Fruit fly (Drosophila melanogaster) whole organism, embryonic: ENCODE measurements around the gene CG32225.

Experiments used
- Bdp1 ChIP-seq: fragments of 200-800 bp; sonication (Bioruptor generic); optimal IDR thresholded peaks from 3 replicates; lab custom pipeline; 2016; ENCODE audit warnings: missing biosample characterization, missing genetic modification characterization
- Bgb ChIP-seq: fragments of 200-800 bp; sonication (Bioruptor generic); IDR thresholded peaks from 2 replicates; pipeline ENCODE4 v1.3.6; 2022; ENCODE audit warnings: missing biosample characterization, missing genetic modification characterization; ENCODE audit not compliant: partially characterized antibody
- CG11504 ChIP-seq: fragments of 200-800 bp; sonication (Bioruptor generic); optimal IDR thresholded peaks from 3 replicates; lab custom pipeline; 2019; ENCODE audit warnings: missing biosample characterization, mild to moderate bottlenecking, missing genetic modification characterization, moderate library complexity
- CG14014 ChIP-seq: fragments of 200-800 bp; sonication (Bioruptor generic); IDR thresholded peaks from 2 replicates; pipeline ENCODE4 v1.3.6; 2022; ENCODE audit warnings: missing biosample characterization, missing genetic modification characterization
- CG14050 ChIP-seq: fragments of 200-800 bp; sonication (Bioruptor generic); IDR thresholded peaks from 3 replicates; pipeline ENCODE4 v1.3.6; 2022; ENCODE audit warnings: missing biosample characterization, missing genetic modification characterization
- CG14667 ChIP-seq: fragments of 200-800 bp; sonication (Bioruptor generic); IDR thresholded peaks from 2 replicates; pipeline ENCODE4 v1.3.6; 2022; ENCODE audit warnings: missing biosample characterization, missing genetic modification characterization
- CG14860 ChIP-seq: fragments of 200-800 bp; sonication (Bioruptor generic); IDR thresholded peaks from 3 replicates; pipeline ENCODE4 v1.3.6; 2022; ENCODE audit warnings: missing biosample characterization, missing genetic modification characterization; ENCODE audit not compliant: partially characterized antibody
- CG14965 ChIP-seq: fragments of 200-800 bp; sonication (Bioruptor generic); optimal IDR thresholded peaks from 2 replicates; lab custom pipeline; 2016; ENCODE audit warnings: missing biosample characterization, missing genetic modification characterization, borderline replicate concordance
- CG16815 ChIP-seq: fragments of 200-800 bp; sonication (Bioruptor generic); optimal IDR thresholded peaks from 3 replicates; lab custom pipeline; 2017; ENCODE audit warnings: missing biosample characterization, mild to moderate bottlenecking, missing genetic modification characterization
- CG18599 ChIP-seq: fragments of 200-800 bp; sonication (Bioruptor generic); optimal IDR thresholded peaks from 3 replicates; lab custom pipeline; 2017; ENCODE audit warnings: missing biosample characterization, missing genetic modification characterization, mild to moderate bottlenecking, moderate library complexity, missing genetic modification reagents
- CG2889 ChIP-seq: fragments of 200-800 bp; sonication (Bioruptor generic); IDR thresholded peaks from 3 replicates; pipeline ENCODE4 v1.3.6; 2022; ENCODE audit warnings: missing biosample characterization, missing genetic modification characterization
- CG34376 ChIP-seq: fragments of 200-800 bp; sonication (Bioruptor generic); optimal IDR thresholded peaks from 2 replicates; lab custom pipeline; 2018; ENCODE audit warnings: missing biosample characterization, mild to moderate bottlenecking, missing genetic modification characterization
- CG6683 ChIP-seq: fragments of 200-800 bp; sonication (Bioruptor generic); optimal IDR thresholded peaks from 2 replicates; lab custom pipeline; 2017; ENCODE audit warnings: missing biosample characterization, mild to moderate bottlenecking, missing genetic modification characterization, missing genetic modification reagents
- CG7357 ChIP-seq: fragments of 200-800 bp; sonication (Bioruptor generic); IDR thresholded peaks from 3 replicates; pipeline ENCODE4 v1.3.6; 2022; ENCODE audit warnings: missing biosample characterization, missing genetic modification characterization
- CG7556 ChIP-seq: fragments of 200-800 bp; sonication (Bioruptor generic); optimal IDR thresholded peaks from 2 replicates; lab custom pipeline; 2017; ENCODE audit warnings: missing biosample characterization, mild to moderate bottlenecking, missing genetic modification characterization
- CG8478 ChIP-seq: fragments of >200 bp; optimal IDR thresholded peaks from 2 replicates; lab custom pipeline; 2018
- CG9876 ChIP-seq: fragments of 200-800 bp; sonication (Bioruptor generic); optimal IDR thresholded peaks from 2 replicates; lab custom pipeline; 2016; ENCODE audit warnings: missing biosample characterization, missing genetic modification characterization
- Deaf1 ChIP-seq: fragments of 200-800 bp; optimal IDR thresholded peaks from 3 replicates; lab custom pipeline; 2019; ENCODE audit warnings: missing biosample characterization, mild to moderate bottlenecking, missing genetic modification characterization, moderate library complexity
- Dll ChIP-seq: fragments of 200-800 bp; sonication (Bioruptor generic); IDR thresholded peaks from 4 replicates; pipeline ENCODE4 v1.3.6; 2022; ENCODE audit warnings: missing biosample characterization, missing genetic modification characterization; ENCODE audit not compliant: partially characterized antibody
- Drgx ChIP-seq: fragments of 200-800 bp; sonication (Bioruptor generic); IDR thresholded peaks from 2 replicates; pipeline ENCODE4 v1.3.6; 2022; ENCODE audit warnings: missing biosample characterization, missing genetic modification characterization
- E2f2 ChIP-seq: fragments of 200-800 bp; sonication (Bioruptor generic); IDR thresholded peaks from 2 replicates; pipeline ENCODE4 v1.3.6; 2022; ENCODE audit warnings: missing biosample characterization, missing genetic modification characterization
- Med ChIP-seq: fragments of 200-800 bp; sonication (Bioruptor generic); peaks from one replicate; lab custom pipeline; 2016; ENCODE audit warnings: missing biosample characterization, missing genetic modification characterization, mild to moderate bottlenecking, inconsistent platforms, moderate library complexity
- Nf-YA ChIP-seq: fragments of 200-800 bp; sonication (Bioruptor generic); IDR thresholded peaks from 2 replicates; pipeline ENCODE4 v1.3.6; 2022; ENCODE audit warnings: missing biosample characterization, missing genetic modification characterization
- Nf-YB ChIP-seq: fragments of 200-800 bp; sonication (Bioruptor generic); optimal IDR thresholded peaks from 3 replicates; lab custom pipeline; 2019; ENCODE audit warnings: missing biosample characterization, mild to moderate bottlenecking, missing genetic modification characterization, moderate library complexity
- Nf-YC ChIP-seq: fragments of 200-800 bp; optimal IDR thresholded peaks from 3 replicates; lab custom pipeline; 2019; ENCODE audit warnings: missing biosample characterization, mild to moderate bottlenecking, missing genetic modification characterization, moderate library complexity
- Opbp ChIP-seq: fragments of 200-800 bp; sonication (Bioruptor generic); IDR thresholded peaks from 3 replicates; pipeline ENCODE4 v1.3.6; 2022; ENCODE audit warnings: missing biosample characterization, missing genetic modification characterization; ENCODE audit not compliant: partially characterized antibody
- Side ChIP-seq: fragments of 200-800 bp; sonication (Bioruptor generic); optimal IDR thresholded peaks from 2 replicates; lab custom pipeline; 2016; ENCODE audit warnings: missing biosample characterization, missing genetic modification characterization
- Sox102F ChIP-seq: fragments of 200-800 bp; sonication (Bioruptor generic); optimal IDR thresholded peaks from 2 replicates; lab custom pipeline; 2018; ENCODE audit warnings: missing biosample characterization, mild to moderate bottlenecking, missing genetic modification characterization, moderate library complexity
- Xrp1 ChIP-seq: fragments of 200-800 bp; sonication (Bioruptor generic); IDR thresholded peaks from 2 replicates; pipeline ENCODE4 v1.3.6; 2022; ENCODE audit warnings: missing biosample characterization, missing genetic modification characterization
- amos ChIP-seq: fragments of 200-800 bp; sonication (Bioruptor generic); IDR thresholded peaks from 2 replicates; pipeline ENCODE4 v1.3.6; 2022; ENCODE audit warnings: missing biosample characterization, missing genetic modification characterization; ENCODE audit not compliant: partially characterized antibody
- cg ChIP-seq: fragments of 200-800 bp; sonication (Bioruptor generic); optimal IDR thresholded peaks from 3 replicates; lab custom pipeline; 2019; ENCODE audit warnings: missing biosample characterization, mild to moderate bottlenecking, missing genetic modification characterization, moderate library complexity
- chinmo ChIP-seq: fragments of 200-800 bp; sonication (Bioruptor generic); IDR thresholded peaks from 4 replicates; pipeline ENCODE4 v1.3.6; 2022; ENCODE audit warnings: missing biosample characterization, missing genetic modification characterization; ENCODE audit not compliant: partially characterized antibody
- crc ChIP-seq: fragments of 200-800 bp; sonication (Bioruptor generic); optimal IDR thresholded peaks from 2 replicates; lab custom pipeline; 2016; ENCODE audit warnings: missing biosample characterization, missing genetic modification characterization
- ewg ChIP-seq: fragments of 200-800 bp; sonication (Bioruptor generic); optimal IDR thresholded peaks from 3 replicates; lab custom pipeline; 2017; ENCODE audit warnings: mild to moderate bottlenecking, missing biosample characterization, missing genetic modification reagents, missing genetic modification characterization
- insv ChIP-seq, 2 experiments: fragments of 200-800 bp; sonication (Bioruptor generic); optimal IDR thresholded peaks; 3 replicates each; lab custom pipeline; 2016 to 2018; ENCODE audit warnings: missing biosample characterization in 2 of 2, missing genetic modification characterization in 2 of 2
- kay ChIP-seq: fragments of 200-800 bp; sonication (Bioruptor generic); optimal IDR thresholded peaks from 2 replicates; lab custom pipeline; 2016; ENCODE audit warnings: missing biosample characterization, missing genetic modification characterization
- kni ChIP-seq: fragments of 200-800 bp; sonication (Bioruptor generic); optimal IDR thresholded peaks from 3 replicates; lab custom pipeline; 2017; ENCODE audit warnings: mild to moderate bottlenecking, missing biosample characterization, missing genetic modification reagents, missing genetic modification characterization
- lab ChIP-seq: fragments of 200-800 bp; sonication (Bioruptor generic); optimal IDR thresholded peaks from 3 replicates; lab custom pipeline; 2017; ENCODE audit warnings: missing biosample characterization, missing genetic modification characterization, mild to moderate bottlenecking, moderate library complexity, missing genetic modification reagents
- lbe ChIP-seq: fragments of 200-800 bp; sonication (Bioruptor generic); optimal IDR thresholded peaks from 2 replicates; lab custom pipeline; 2016; ENCODE audit warnings: missing biosample characterization, mild to moderate bottlenecking, missing genetic modification characterization
- mirr ChIP-seq: fragments of 200-800 bp; sonication (Bioruptor generic); optimal IDR thresholded peaks from 3 replicates; lab custom pipeline; 2018; ENCODE audit warnings: missing biosample characterization, mild to moderate bottlenecking, missing genetic modification characterization
- run ChIP-seq: fragments of 200-800 bp; sonication (Bioruptor generic); optimal IDR thresholded peaks from 3 replicates; lab custom pipeline; 2018; ENCODE audit warnings: missing biosample characterization, mild to moderate bottlenecking, missing genetic modification characterization
- salm ChIP-seq: fragments of 200-800 bp; sonication (Bioruptor generic); optimal IDR thresholded peaks from 2 replicates; lab custom pipeline; 2018; ENCODE audit warnings: missing biosample characterization, mild to moderate bottlenecking, missing genetic modification characterization
- sc ChIP-seq, 3 experiments: fragments of >200 bp in 2 of 3; fragments of 200-800 bp in 1 of 3; sonication (Bioruptor generic) in 1 of 3; optimal IDR thresholded peaks; 2 replicates in 2 of 3; 3 replicates in 1 of 3; lab custom pipeline; 2017; ENCODE audit warnings: mild to moderate bottlenecking in 1 of 3, missing biosample characterization in 1 of 3, missing genetic modification characterization in 1 of 3, missing genetic modification reagents in 1 of 3
- sens ChIP-seq: fragments of 200-800 bp; sonication (Bioruptor generic); peaks from one replicate; lab custom pipeline; 2016; ENCODE audit warnings: missing biosample characterization, missing genetic modification characterization
- tio ChIP-seq: fragments of 200-800 bp; sonication (Bioruptor generic); optimal IDR thresholded peaks from 2 replicates; lab custom pipeline; 2017; ENCODE audit warnings: missing biosample characterization, missing genetic modification characterization, inconsistent platforms
- tna ChIP-seq: fragments of 200-800 bp; sonication (Bioruptor generic); IDR thresholded peaks from 2 replicates; pipeline ENCODE4 v1.3.6; 2022; ENCODE audit warnings: missing biosample characterization, missing genetic modification characterization; ENCODE audit not compliant: partially characterized antibody
- trem ChIP-seq: fragments of 200-800 bp; optimal IDR thresholded peaks from 3 replicates; lab custom pipeline; 2019; ENCODE audit warnings: missing biosample characterization, mild to moderate bottlenecking, missing genetic modification characterization, moderate library complexity
- unpg ChIP-seq: fragments of 200-800 bp; sonication (Bioruptor generic); optimal IDR thresholded peaks from 3 replicates; lab custom pipeline; 2018; ENCODE audit warnings: missing biosample characterization, mild to moderate bottlenecking, missing genetic modification characterization, moderate library complexity
- zen ChIP-seq: fragments of 200-800 bp; sonication (Bioruptor generic); optimal IDR thresholded peaks from 3 replicates; lab custom pipeline; 2018; ENCODE audit warnings: missing biosample characterization, mild to moderate bottlenecking, missing genetic modification characterization, moderate library complexity

CG32225 gene

DNA sequence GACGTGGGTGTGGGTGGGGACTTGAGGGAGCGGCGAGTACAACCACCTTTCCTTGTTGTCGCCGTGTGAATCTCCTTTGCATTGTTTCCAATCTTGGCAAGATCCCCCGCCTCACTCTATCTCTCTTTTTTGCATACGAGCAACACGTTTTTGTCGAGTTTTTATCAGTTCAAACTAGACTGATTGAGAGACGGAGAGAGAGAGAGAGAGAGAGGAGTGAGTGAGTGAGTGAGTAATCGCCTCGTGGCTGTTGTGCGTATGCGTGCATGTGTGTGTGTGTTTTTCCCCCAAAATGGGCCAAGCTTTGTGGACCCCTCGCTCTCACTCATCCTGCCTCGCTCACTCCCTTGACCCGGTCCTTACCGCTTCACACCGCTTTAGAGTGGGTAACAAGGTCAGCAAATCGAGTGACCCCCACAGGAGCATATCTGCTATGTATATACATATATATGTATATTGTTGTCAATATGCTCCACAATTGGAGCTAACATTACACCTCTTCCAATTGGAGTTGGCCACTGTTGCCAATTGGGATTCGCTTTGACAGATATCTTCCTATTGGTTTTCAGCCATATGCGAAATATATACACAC, 43.3 kb upstream of the CG32225 start (continued):
- TF ChIP-seq trem (tag; lab: Kevin White, UChicago) (no peak), CG11504 (no peak), Nf-YA (GFP tag; lab: Robert Waterston, UW) (no peak), Drgx (no peak), Side (GFP tag; lab: Kevin White, UChicago) (no peak), Dll (GFP tag; lab: Robert Waterston, UW) (peak; percentile 33; the same call in 2 of the 4 replicates), cg (GFP tag; lab: Kevin White, UChicago) (peak; percentile 75), tio (no peak), salm (no peak), Sox102F (GFP tag; lab: Kevin White, UChicago) (no peak), Deaf1 (tag; lab: Kevin White, UChicago) (no peak), CG18599 (GFP tag; lab: Kevin White, UChicago) (no peak), tna (GFP tag; lab: Robert Waterston, UW) (0 out of 2 replicates have a peak, but pooled peaks have one; percentile 15), CG7556 (GFP tag; lab: Kevin White, UChicago) (no peak), Nf-YB (GFP tag; lab: Kevin White, UChicago) (peak; percentile 63), E2f2 (no peak), chinmo (GFP tag; lab: Robert Waterston, UW) (peak; percentile 68; the same call in 1 of the 4 replicates), CG9876 (GFP tag; lab: Kevin White, UChicago) (no peak), Bdp1 (GFP tag; lab: Kevin White, UChicago) (no peak), CG16815 (no peak), insv (GFP tag; optimal IDR thresholded peaks at IDR 0.05; lab: Kevin White, UChicago) (peak; percentile 33 to 89), ewg (GFP tag; lab: Kevin White, UChicago) (peak; percentile 51), CG14965 (GFP tag; lab: Kevin White, UChicago) (no peak), CG14014 (GFP tag; lab: Robert Waterston, UW) (no peak), CG34376 (GFP tag; lab: Kevin White, UChicago) (peak; percentile 26), CG14667 (GFP tag; lab: Robert Waterston, UW) (no peak), lbe (no peak), kni (no peak), zen (tag; lab: Kevin White, UChicago) (no peak), CG14050 (no peak), Opbp (GFP tag; lab: Robert Waterston, UW) (no peak), Med (GFP tag; lab: Kevin White, UChicago) (peak; percentile 59), amos (GFP tag; lab: Robert Waterston, UW) (peak; percentile 11; the same call in 1 of the 2 replicates), CG7357 (GFP tag; lab: Robert Waterston, UW) (no peak), Xrp1 (GFP tag; lab: Robert Waterston, UW) (no peak), CG6683 (GFP tag; lab: Kevin White, UChicago) (no peak), CG14860 (GFP tag; lab: Robert Waterston, UW) (no peak), crc (no peak), sens (GFP tag; lab: Kevin White, UChicago) (peak; percentile 56), run (no peak), Nf-YC (tag; lab: Kevin White, UChicago) (peak; percentile 65), CG2889 (GFP tag; lab: Robert Waterston, UW) (no peak), lab (GFP tag; lab: Kevin White, UChicago) (no peak), unpg (GFP tag; lab: Kevin White, UChicago) (no peak), CG8478 (lab: Kevin White, UChicago) (peak; percentile 41), kay (GFP tag; lab: Kevin White, UChicago) (no peak), Bgb (GFP tag; lab: Robert Waterston, UW) (peak; percentile 23; the same call in 1 of the 2 replicates), sc (optimal IDR thresholded peaks at IDR 0.05; lab: Kevin White, UChicago) (no peak), sc (GFP tag; optimal IDR thresholded peaks at IDR 0.05; lab: Kevin White, UChicago) (no peak), mirr (peak; percentile 16)
